Worm (Caenorhabditis elegans) whole organism, late embryonic: ENCODE data around the gene B0454.6.

Experiments
- C38D4.7 ChIP-seq: fragments of 200-800 bp; sonication (Bioruptor generic); optimal IDR thresholded peaks from 2 replicates; lab custom pipeline; 2018; ENCODE audit warnings: mild to moderate bottlenecking, missing genetic modification characterization, moderate library complexity, missing compliant biosample characterization
- F13H6.1 ChIP-seq: sonication (generic microtip); optimal IDR thresholded peaks from 2 replicates; lab custom pipeline; 2016; ENCODE audit warnings: missing genetic modification characterization, missing compliant biosample characterization
- K02D7.2 ChIP-seq: sonication (generic microtip); optimal IDR thresholded peaks from 2 replicates; lab custom pipeline; 2017; ENCODE audit warnings: mild to moderate bottlenecking, missing genetic modification characterization, missing compliant biosample characterization
- K09A11.1 ChIP-seq: sonication (generic microtip); optimal IDR thresholded peaks from 2 replicates; lab custom pipeline; 2017; ENCODE audit warnings: antibody characterized with exemption, mild to moderate bottlenecking, missing genetic modification characterization, missing compliant biosample characterization; ENCODE audit not compliant: insufficient read depth
- T23F11.4 ChIP-seq: fragments of 200-800 bp; sonication (Bioruptor generic); optimal IDR thresholded peaks from 2 replicates; lab custom pipeline; 2018; ENCODE audit warnings: mild to moderate bottlenecking, missing genetic modification characterization, missing compliant biosample characterization
- Y22D7AL.16 ChIP-seq: sonication (generic microtip); optimal IDR thresholded peaks from 2 replicates; lab custom pipeline; 2016; ENCODE audit warnings: missing genetic modification characterization, missing compliant biosample characterization
- ceh-2 ChIP-seq: sonication (generic microtip); optimal IDR thresholded peaks from 2 replicates; lab custom pipeline; 2016; ENCODE audit warnings: missing genotype, missing genetic modification characterization, missing compliant biosample characterization
- ceh-24 ChIP-seq: sonication (generic microtip); optimal IDR thresholded peaks from 2 replicates; lab custom pipeline; 2016; ENCODE audit warnings: mild to moderate bottlenecking, missing genetic modification characterization, missing compliant biosample characterization
- ceh-31 ChIP-seq: sonication (generic microtip); optimal IDR thresholded peaks from 2 replicates; lab custom pipeline; 2016; ENCODE audit warnings: missing genetic modification characterization, missing compliant biosample characterization
- ceh-34 ChIP-seq: sonication (generic microtip); optimal IDR thresholded peaks from 2 replicates; lab custom pipeline; 2016; ENCODE audit warnings: mild to moderate bottlenecking, missing genetic modification characterization, missing compliant biosample characterization
- ceh-45 ChIP-seq: fragments of 200-800 bp; sonication (Bioruptor generic); IDR thresholded peaks from 2 replicates; pipeline ENCODE4 v1.3.6; 2022; ENCODE audit warnings: missing genetic modification reagents, missing genetic modification characterization, missing compliant biosample characterization
- ceh-48 ChIP-seq: sonication (generic microtip); optimal IDR thresholded peaks from 2 replicates; lab custom pipeline; 2016; ENCODE audit warnings: missing genetic modification characterization, inconsistent platforms, missing compliant biosample characterization
- ceh-9 ChIP-seq: sonication (generic microtip); optimal IDR thresholded peaks from 2 replicates; lab custom pipeline; 2016; ENCODE audit warnings: mild to moderate bottlenecking, missing genetic modification characterization, inconsistent platforms, missing compliant biosample characterization
- dmd-4 ChIP-seq: sonication (generic microtip); optimal IDR thresholded peaks from 2 replicates; lab custom pipeline; 2016; ENCODE audit warnings: borderline replicate concordance, missing genetic modification characterization, missing compliant biosample characterization
- elt-2 ChIP-seq: sonication (generic microtip); optimal IDR thresholded peaks from 2 replicates; lab custom pipeline; 2016; ENCODE audit warnings: missing genetic modification reagents, missing genetic modification characterization, missing compliant biosample characterization
- elt-4 ChIP-seq: sonication (generic microtip); optimal IDR thresholded peaks from 2 replicates; lab custom pipeline; 2016; ENCODE audit warnings: missing genetic modification characterization, missing compliant biosample characterization
- ets-4 ChIP-seq: sonication (generic microtip); optimal IDR thresholded peaks from 2 replicates; lab custom pipeline; 2016; ENCODE audit warnings: missing genetic modification characterization, missing compliant biosample characterization
- fkh-10 ChIP-seq: fragments of 150-350 bp; optimal IDR thresholded peaks from 2 replicates; lab custom pipeline; 2014; ENCODE audit warnings: missing biosample characterization, missing genetic modification reagents, missing genetic modification characterization
- fkh-6 ChIP-seq: sonication (generic microtip); optimal IDR thresholded peaks from 2 replicates; lab custom pipeline; 2016; ENCODE audit warnings: missing genetic modification characterization, missing compliant biosample characterization
- hlh-13 ChIP-seq: fragments of 200-800 bp; sonication (Bioruptor generic); optimal IDR thresholded peaks from 2 replicates; lab custom pipeline; 2018; ENCODE audit warnings: mild to moderate bottlenecking, missing genetic modification characterization, missing compliant biosample characterization
- hlh-30 ChIP-seq: sonication (generic microtip); optimal IDR thresholded peaks from 2 replicates; lab custom pipeline; 2017; ENCODE audit warnings: antibody characterized with exemption, missing genetic modification characterization, missing compliant biosample characterization; ENCODE audit not compliant: insufficient read depth
- hlh-6 ChIP-seq: sonication (generic microtip); optimal IDR thresholded peaks from 2 replicates; lab custom pipeline; 2016; ENCODE audit warnings: missing genotype, missing genetic modification characterization, missing compliant biosample characterization
- hlh-8 ChIP-seq: sonication (generic microtip); optimal IDR thresholded peaks from 2 replicates; lab custom pipeline; 2016; ENCODE audit warnings: missing genotype, missing genetic modification characterization, missing compliant biosample characterization
- lim-6 ChIP-seq: sonication (generic microtip); optimal IDR thresholded peaks from 2 replicates; lab custom pipeline; 2016; ENCODE audit warnings: missing genetic modification characterization, missing compliant biosample characterization
- mec-3 ChIP-seq: sonication (generic microtip); optimal IDR thresholded peaks from 2 replicates; lab custom pipeline; 2016; ENCODE audit warnings: borderline replicate concordance, missing genetic modification characterization, missing compliant biosample characterization
- nfya-1 ChIP-seq: sonication (generic microtip); optimal IDR thresholded peaks from 2 replicates; lab custom pipeline; 2017; ENCODE audit warnings: missing genetic modification characterization, mild to moderate bottlenecking, missing compliant biosample characterization, antibody characterized with exemption, moderate library complexity
- pag-3 ChIP-seq: sonication (generic microtip); optimal IDR thresholded peaks from 2 replicates; lab custom pipeline; 2016; ENCODE audit warnings: missing compliant biosample characterization, missing genetic modification characterization, borderline replicate concordance
- pax-1 ChIP-seq: fragments of 150-350 bp; optimal IDR thresholded peaks from 2 replicates; lab custom pipeline; 2014; ENCODE audit warnings: missing biosample characterization, missing genetic modification characterization
- pha-4 ChIP-seq: fragments of 150-350 bp; optimal IDR thresholded peaks from 2 replicates; lab custom pipeline; 2018; ENCODE audit warnings: missing biosample characterization, missing genetic modification reagents, missing genetic modification characterization
- pqm-1 ChIP-seq: sonication (generic microtip); optimal IDR thresholded peaks from 2 replicates; lab custom pipeline; 2016; ENCODE audit warnings: missing genetic modification characterization, missing compliant biosample characterization
- ref-2 ChIP-seq: sonication (generic microtip); optimal IDR thresholded peaks from 2 replicates; lab custom pipeline; 2016; ENCODE audit warnings: missing genetic modification characterization, missing compliant biosample characterization
- rnt-1 ChIP-seq: sonication (generic microtip); optimal IDR thresholded peaks from 2 replicates; lab custom pipeline; 2016; ENCODE audit warnings: missing genetic modification characterization, missing compliant biosample characterization
- sdc-2 ChIP-seq: sonication (generic microtip); optimal IDR thresholded peaks from 2 replicates; lab custom pipeline; 2016; ENCODE audit warnings: missing genotype, missing genetic modification characterization, missing compliant biosample characterization
- sox-2 ChIP-seq: fragments of 200-800 bp; sonication (Bioruptor generic); IDR thresholded peaks from 2 replicates; pipeline ENCODE4 v1.3.6; 2022; ENCODE audit warnings: missing genetic modification reagents, missing genetic modification characterization, missing compliant biosample characterization
- tbx-2 ChIP-seq: sonication (generic microtip); optimal IDR thresholded peaks from 2 replicates; lab custom pipeline; 2016; ENCODE audit warnings: missing genetic modification characterization, missing compliant biosample characterization
- tbx-7 ChIP-seq: sonication (generic microtip); optimal IDR thresholded peaks from 2 replicates; lab custom pipeline; 2016; ENCODE audit warnings: missing genotype, missing genetic modification characterization, missing compliant biosample characterization
- unc-42 ChIP-seq: sonication (generic microtip); optimal IDR thresholded peaks from 2 replicates; lab custom pipeline; 2016; ENCODE audit warnings: missing genotype, missing genetic modification characterization, missing compliant biosample characterization
- unc-86 ChIP-seq: sonication (generic microtip); optimal IDR thresholded peaks from 2 replicates; lab custom pipeline; 2016; ENCODE audit warnings: missing genetic modification characterization, missing compliant biosample characterization

The B0454.6 gene

DNA sequence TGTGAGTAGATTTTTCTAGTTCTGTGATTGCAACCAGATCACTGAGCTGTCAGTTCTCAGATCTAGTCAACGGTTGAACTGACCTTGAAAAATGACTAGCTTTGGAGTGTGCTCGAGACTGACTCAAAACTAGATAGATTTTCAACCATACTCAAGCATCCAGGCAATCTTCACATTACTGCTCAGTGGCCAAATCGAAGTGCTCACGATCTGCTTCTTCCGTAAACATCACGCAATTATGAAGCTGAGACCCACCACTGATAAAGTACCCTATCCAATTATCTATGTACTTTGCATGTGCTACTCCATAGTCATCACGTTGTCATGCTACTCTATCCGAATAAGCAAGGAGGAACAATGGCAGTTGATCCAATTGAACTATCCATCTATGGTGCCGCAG lies 18.8 kb downstream of the B0454.6 start:
- TF ChIP-seq ceh-45, result no peak
- no peak for TF ChIP-seq rnt-1 (tag; lab: Kevin White, UChicago)
- no peak for TF ChIP-seq elt-2 (tag; lab: Kevin White, UChicago)
- no peak for TF ChIP-seq hlh-30 (tag; lab: Kevin White, UChicago)
- no peak for TF ChIP-seq ceh-48 (tag; lab: Kevin White, UChicago)
- no peak for TF ChIP-seq ceh-2

DNA sequence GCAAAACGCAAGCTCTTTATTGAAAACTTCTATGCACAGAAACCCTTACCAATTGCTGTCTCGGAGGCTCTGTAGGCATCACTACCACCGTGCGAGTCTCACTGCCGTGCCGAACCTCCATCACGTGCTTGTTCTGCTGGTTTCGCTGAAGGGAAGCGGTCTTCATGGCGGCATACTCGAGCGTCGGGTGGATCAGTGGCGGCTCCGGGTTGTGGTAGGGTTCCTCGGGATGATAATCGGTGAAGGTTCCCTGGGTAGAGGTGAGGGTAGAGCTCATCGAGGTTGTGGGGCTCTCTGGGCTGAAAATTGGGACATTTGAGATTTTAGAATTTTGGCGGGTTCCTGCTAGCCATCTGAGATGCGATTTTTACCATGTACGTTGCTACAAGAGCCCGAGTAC lies 20.3 kb downstream of the B0454.6 start:
- TF ChIP-seq mec-3 (tag; lab: Kevin White, UChicago), result no peak
- TF ChIP-seq T23F11.4 (GFP tag; lab: Kevin White, UChicago), result no peak
- no peak for TF ChIP-seq tbx-7
- no peak for TF ChIP-seq hlh-8 (tag; lab: Kevin White, UChicago)
- TF ChIP-seq ceh-9 (tag; lab: Kevin White, UChicago), result no peak
- no peak for TF ChIP-seq ets-4 (tag; lab: Kevin White, UChicago)
- no peak for TF ChIP-seq pqm-1 (tag; lab: Kevin White, UChicago)
- TF ChIP-seq Y22D7AL.16 (tag; lab: Kevin White, UChicago), result no peak
- no peak for TF ChIP-seq dmd-4
- TF ChIP-seq unc-86 (tag; lab: Kevin White, UChicago), result no peak
- TF ChIP-seq fkh-10, result no peak
- no peak for TF ChIP-seq ceh-45

- TF ChIP-seq K02D7.2 (tag; lab: Kevin White, UChicago) (no peak), ref-2 (tag; lab: Kevin White, UChicago) (no peak), ceh-45 (no peak), sdc-2 (tag; lab: Kevin White, UChicago) (no peak), pag-3 (tag; lab: Kevin White, UChicago) (no peak), sox-2 (GFP tag; lab: Robert Waterston, UW) (no peak), fkh-10 (no peak), K09A11.1 (tag; lab: Kevin White, UChicago) (no peak), hlh-13 (GFP tag; lab: Kevin White, UChicago) (no peak), fkh-6 (tag; lab: Kevin White, UChicago) (no peak), F13H6.1 (tag; lab: Kevin White, UChicago) (no peak), pqm-1 (tag; lab: Kevin White, UChicago) (no peak)
Observed at ce11 chrII:3053689-3054088, 21.1 kb downstream of the B0454.6 start.

DNA sequence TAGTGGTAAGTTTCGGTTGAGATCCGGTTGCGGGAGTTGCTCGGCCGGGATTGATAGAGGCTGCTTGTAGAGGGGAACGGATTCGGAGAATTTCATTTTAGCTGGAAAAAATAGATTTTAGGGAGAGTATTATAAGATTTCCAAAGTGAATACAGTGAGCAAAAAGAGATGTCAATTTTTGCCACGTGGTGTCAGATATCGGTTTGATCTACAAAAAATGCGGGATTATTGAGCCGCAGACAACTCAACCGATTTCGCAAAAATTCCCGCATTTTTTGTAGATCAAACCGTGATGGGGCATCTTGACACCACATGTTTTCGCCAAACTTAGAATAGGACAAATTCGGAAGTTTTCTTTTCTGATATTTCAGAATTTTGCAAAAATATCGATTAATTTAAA lies 21.6 kb downstream of the B0454.6 start, which contains the start of gene lido-13:
Gene lido-13 (minus strand): TSS at position 101 of the 400 bp plus-strand sequence.
- TF ChIP-seq fkh-10 (no peak), rnt-1 (tag; lab: Kevin White, UChicago) (no peak), pax-1 (tag; lab: Kevin White, UChicago) (no peak), sdc-2 (tag; lab: Kevin White, UChicago) (no peak), hlh-8 (tag; lab: Kevin White, UChicago) (no peak), elt-2 (tag; lab: Kevin White, UChicago) (no peak), sox-2 (GFP tag; lab: Robert Waterston, UW) (no peak), ceh-31 (no peak), ceh-24 (no peak), elt-4 (tag; lab: Kevin White, UChicago) (no peak), ceh-2 (no peak), C38D4.7 (GFP tag; lab: Kevin White, UChicago) (no peak), lim-6 (tag; lab: Kevin White, UChicago) (no peak), unc-42 (tag; lab: Kevin White, UChicago) (no peak)

DNA sequence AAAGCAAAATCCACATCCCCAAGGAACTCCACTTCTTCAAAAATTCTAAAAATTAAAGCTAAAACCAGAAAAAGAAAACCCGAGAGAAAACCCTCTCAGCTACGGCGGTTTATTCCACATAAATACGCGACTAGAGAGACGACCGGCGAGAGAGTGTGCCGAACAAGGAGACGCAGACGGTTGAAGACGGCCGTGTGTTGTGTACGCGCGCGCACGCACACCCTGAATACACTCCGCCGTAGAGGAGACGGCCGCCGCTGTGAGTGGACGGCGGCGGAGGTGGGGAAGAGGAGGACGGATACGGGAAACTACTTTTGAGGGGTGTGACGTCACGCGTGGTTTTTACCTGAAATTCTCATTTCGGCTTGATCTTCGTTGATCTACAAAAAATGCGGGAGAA lies 22.0 kb downstream of the B0454.6 start:
- TF ChIP-seq ceh-45 (no peak), ceh-2 (peak; percentile 11), hlh-6 (tag; lab: Kevin White, UChicago) (peak; percentile 6), ceh-31 (peak; percentile 31), pha-4 (tag; lab: Kevin White, UChicago) (no peak), tbx-2 (tag; lab: Kevin White, UChicago) (peak; percentile 22), sdc-2 (tag; lab: Kevin White, UChicago) (no peak), ceh-34 (tag; lab: Kevin White, UChicago) (peak; percentile 55), nfya-1 (tag; lab: Kevin White, UChicago) (peak; percentile 72), ref-2 (tag; lab: Kevin White, UChicago) (peak; percentile 23)
- TF ChIP-seq, all 69 proteins: peak for 7
